Worm (Caenorhabditis elegans): ENCODE data around the gene ncx-5.

ncx-5 gene

DNA sequence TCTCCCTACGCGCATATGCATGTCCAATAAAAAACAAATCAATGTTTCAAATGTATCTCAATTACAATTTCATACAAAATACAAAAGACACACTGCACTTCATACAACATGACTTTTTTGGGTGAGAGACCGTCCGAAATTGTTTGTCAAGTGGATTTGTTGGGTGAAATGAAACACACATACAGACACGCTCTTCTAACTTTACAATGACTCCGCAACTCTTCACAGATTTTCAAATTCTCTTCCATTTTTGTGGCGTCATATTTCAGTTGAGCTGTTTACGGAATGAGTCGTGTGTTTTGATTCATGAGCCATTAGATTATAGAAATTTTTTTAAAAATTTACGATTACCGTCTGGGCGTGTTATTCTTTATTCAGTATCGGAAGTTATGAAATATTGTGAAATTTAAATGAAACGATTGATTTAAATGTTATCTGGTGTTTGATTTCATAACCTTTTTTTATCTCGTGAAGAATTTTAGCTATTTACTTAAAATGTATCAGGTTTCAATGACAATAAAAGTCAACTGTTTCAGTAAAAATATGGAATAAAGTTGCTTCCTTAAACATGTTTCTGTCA lies 12.9 kb downstream of the ncx-5 start (continued):
- no peak for TF ChIP-seq D1046.2 (GFP tag; IDR thresholded peaks at IDR 0.05)
- TF ChIP-seq ceh-82 (tag; optimal IDR thresholded peaks at IDR 0.05): no peak
- no peak for TF ChIP-seq hlh-11 (tag; optimal IDR thresholded peaks at IDR 0.05)
- TF ChIP-seq ceh-62 (tag; optimal IDR thresholded peaks at IDR 0.05): no peak
- no peak for TF ChIP-seq cey-2 (tag; optimal IDR thresholded peaks at IDR 0.05; ENCODE audit: borderline replicate concordance, insufficient read depth)

ce11 chrV:10475421-10475820 lies 14.5 kb downstream of the ncx-5 start:
- TF ChIP-seq ama-1 (optimal IDR thresholded peaks at IDR 0.05) (peak; percentile 66), aha-1 (tag) (peak; percentile 96), T20F7.1 (GFP tag; optimal IDR thresholded peaks at IDR 0.05) (no peak)

DNA sequence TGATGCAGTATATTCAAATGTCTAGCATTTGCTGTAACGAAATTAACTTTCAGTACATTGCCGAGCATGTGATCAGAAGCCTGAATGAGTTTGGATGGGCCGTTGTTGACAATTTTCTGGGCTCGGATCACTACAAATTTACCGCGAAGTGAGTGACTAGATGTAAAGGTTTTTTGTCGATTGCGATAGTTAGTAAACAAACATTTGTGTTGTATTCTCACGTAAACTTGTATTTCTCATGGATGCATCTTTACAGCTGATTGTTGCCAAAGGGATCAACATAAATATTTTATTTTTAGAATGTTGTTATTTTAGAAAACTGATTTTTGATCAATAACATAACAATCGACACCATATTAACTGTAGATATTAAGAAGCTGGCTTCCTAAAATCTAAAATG lies 15.9 kb downstream of the ncx-5 start:
- no peak for TF ChIP-seq gei-8 (GFP tag; optimal IDR thresholded peaks at IDR 0.05)
- TF ChIP-seq aha-1 (tag): peak; percentile 37
- TF ChIP-seq lin-13 (GFP tag; optimal IDR thresholded peaks at IDR 0.05): no peak
- no peak for TF ChIP-seq dpl-1 (GFP tag; optimal IDR thresholded peaks at IDR 0.05)
- TF ChIP-seq zfp-3 (GFP tag; conservative IDR thresholded peaks at IDR 0.05): no peak
- TF ChIP-seq ceh-82 (tag; optimal IDR thresholded peaks at IDR 0.05): no peak
- TF ChIP-seq daf-19 (GFP tag; conservative IDR thresholded peaks at IDR 0.05): no peak
- no peak for TF ChIP-seq lin-15B (tag; optimal IDR thresholded peaks at IDR 0.05)
- TF ChIP-seq egl-27 (tag; optimal IDR thresholded peaks at IDR 0.05): no peak
- no peak for TF ChIP-seq lim-7 (GFP tag; IDR thresholded peaks at IDR 0.05)
- no peak for TF ChIP-seq lin-1 (GFP tag; IDR thresholded peaks at IDR 0.05)
- TF ChIP-seq zag-1 (tag; optimal IDR thresholded peaks at IDR 0.05): no peak
- TF ChIP-seq nhr-48 (tag; optimal IDR thresholded peaks at IDR 0.05): no peak
- TF ChIP-seq hif-1 (tag; optimal IDR thresholded peaks at IDR 0.05): peak; percentile 48 to 87
- TF ChIP-seq nhr-42 (GFP tag; IDR thresholded peaks at IDR 0.05): no peak
- 0 out of 2 replicates have a peak, but pooled peaks have one; percentile 12 for TF ChIP-seq T26A8.4 (GFP tag; IDR thresholded peaks at IDR 0.05)
- TF ChIP-seq ama-1 (optimal IDR thresholded peaks at IDR 0.05): peak; percentile 25
- no peak for TF ChIP-seq tra-1 (GFP tag; IDR thresholded peaks at IDR 0.05)
- TF ChIP-seq ceh-44 (GFP tag; IDR thresholded peaks at IDR 0.05): no peak
- no peak for TF ChIP-seq pha-4 (GFP tag; IDR thresholded peaks at IDR 0.05)
- TF ChIP-seq pha-4 (tag; optimal IDR thresholded peaks at IDR 0.05): peak; percentile 51
- peak in 1 of 2 experiments; percentile 76 for TF ChIP-seq daf-16 (GFP tag; optimal IDR thresholded peaks at IDR 0.05)
- no peak for TF ChIP-seq daf-16 (tag; optimal IDR thresholded peaks at IDR 0.05)
- TF ChIP-seq spr-3 (GFP tag; optimal IDR thresholded peaks at IDR 0.05): no peak

DNA sequence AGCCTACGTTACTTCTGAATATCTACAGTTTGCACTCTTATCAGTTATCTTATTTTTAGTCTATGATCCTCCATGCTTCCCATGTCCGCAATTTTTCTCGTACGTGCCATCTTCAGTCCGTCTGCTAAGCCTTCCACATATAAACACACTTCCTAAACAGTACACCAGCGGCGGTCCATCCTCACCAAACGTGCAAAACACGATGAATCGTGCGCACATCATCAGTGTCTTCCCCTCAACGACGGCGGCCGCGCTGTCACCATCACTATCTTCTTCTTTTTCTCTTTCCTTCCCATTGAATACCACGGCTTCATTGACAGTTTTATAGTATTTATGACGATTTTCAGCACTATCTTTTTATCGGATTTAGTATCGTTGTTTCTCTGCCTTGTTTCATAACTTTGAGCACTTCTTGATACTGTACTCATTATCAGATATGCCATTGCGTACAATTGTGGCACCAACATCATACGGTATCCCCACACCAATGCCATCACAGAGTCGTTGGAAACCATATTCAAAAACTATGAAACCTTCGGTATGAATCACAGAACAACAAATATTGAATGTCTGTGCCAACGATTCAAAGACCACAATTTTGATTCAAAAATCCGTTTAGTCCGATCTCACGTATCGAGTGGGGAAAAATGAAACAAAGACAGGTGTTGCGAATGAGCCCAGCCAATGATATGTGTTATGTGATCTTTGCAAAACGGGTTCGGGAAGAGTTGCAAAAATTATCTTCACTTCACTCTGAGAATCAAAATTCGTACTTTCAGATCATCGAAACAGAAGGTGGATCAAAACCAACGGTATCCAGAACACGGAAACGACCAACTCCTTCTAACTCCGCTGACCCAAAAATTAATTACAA lies 16.8 kb downstream of the ncx-5 start:
- TF ChIP-seq hif-1 (tag; optimal IDR thresholded peaks at IDR 0.05): peak; percentile 49 to 81
- no peak for TF ChIP-seq ceh-44 (GFP tag; IDR thresholded peaks at IDR 0.05)
- TF ChIP-seq nhr-28 (tag; optimal IDR thresholded peaks at IDR 0.05): peak; percentile 0
- TF ChIP-seq aha-1 (tag): peak; percentile 95
- TF ChIP-seq F26F4.8 (GFP tag; conservative IDR thresholded peaks at IDR 0.05): no peak
- peak in 1 of 2 experiments; percentile 31 for TF ChIP-seq unc-62 (GFP tag; optimal IDR thresholded peaks at IDR 0.05 in 1 of 2)
- no peak for TF ChIP-seq unc-62 (tag; optimal IDR thresholded peaks at IDR 0.05)

DNA sequence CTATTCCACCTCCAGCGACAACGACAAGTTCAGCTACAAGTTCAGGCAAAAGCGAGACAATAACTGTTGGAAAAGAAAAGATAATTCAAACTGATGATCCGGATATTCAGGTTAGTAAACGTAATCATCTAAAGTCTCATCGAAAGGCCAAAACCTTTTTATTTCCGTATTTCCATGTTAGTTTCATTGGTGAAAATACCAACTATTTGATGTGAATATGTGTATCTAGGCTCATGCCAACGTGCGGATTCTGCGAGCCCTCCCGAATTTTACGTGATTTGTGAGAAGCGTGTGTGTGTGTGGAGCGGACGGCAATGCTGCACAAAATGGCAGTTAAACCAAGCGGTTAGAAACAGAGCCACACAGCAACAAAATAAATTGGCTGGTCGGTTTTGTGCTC lies 18.9 kb downstream of the ncx-5 start:
- TF ChIP-seq F26F4.8 (GFP tag; conservative IDR thresholded peaks at IDR 0.05) (0 out of 2 replicates have a peak, but pooled peaks have one; percentile 31), ZK337.2 (GFP tag; IDR thresholded peaks at IDR 0.05) (no peak), aha-1 (tag) (peak; percentile 97), Y75B8A.6 (GFP tag; IDR thresholded peaks at IDR 0.05) (0 out of 2 replicates have a peak, but pooled peaks have one; percentile 6), zfp-3 (GFP tag; conservative IDR thresholded peaks at IDR 0.05) (0 out of 2 replicates have a peak, but pooled peaks have one; percentile 25), hif-1 (tag; optimal IDR thresholded peaks at IDR 0.05) (peak in 1 of 2 experiments; percentile 23), daf-16 (GFP tag; optimal IDR thresholded peaks at IDR 0.05) (no peak), daf-16 (tag; optimal IDR thresholded peaks at IDR 0.05) (no peak), ama-1 (optimal IDR thresholded peaks at IDR 0.05) (peak; percentile 46), nhr-42 (GFP tag; IDR thresholded peaks at IDR 0.05) (no peak), madf-5 (GFP tag; IDR thresholded peaks at IDR 0.05) (no peak)

Data from whole organism, L4 larva.